Fruit fly (Drosophila melanogaster): ENCODE measurements around the gene Lip2.

dm6 chr2L:10711221-10711620, 2.0 kb upstream of the Lip2 start:
- no peak for TF ChIP-seq Smox (GFP tag; optimal IDR thresholded peaks at IDR 0.05)
- TF ChIP-seq Sox15 (GFP tag; optimal IDR thresholded peaks at IDR 0.05), result no peak
- TF ChIP-seq CG6276 (GFP tag; optimal IDR thresholded peaks at IDR 0.05), result no peak
- TF ChIP-seq eg (GFP tag; IDR thresholded peaks at IDR 0.05), result no peak
- no peak for TF ChIP-seq CG16779 (tag; optimal IDR thresholded peaks at IDR 0.05)
- no peak for TF ChIP-seq dsx (GFP tag; optimal IDR thresholded peaks at IDR 0.05; ENCODE audit: poor library complexity, severe bottlenecking)
- TF ChIP-seq CG8119 (GFP tag; IDR thresholded peaks at IDR 0.05), result no peak
- no peak for TF ChIP-seq fd59A (GFP tag; optimal IDR thresholded peaks at IDR 0.05)
- TF ChIP-seq CG9139 (GFP tag; optimal IDR thresholded peaks at IDR 0.05), result no peak
- no peak for TF ChIP-seq Eip78C (GFP tag)
- no peak for TF ChIP-seq spab (GFP tag; optimal IDR thresholded peaks at IDR 0.05)
- TF ChIP-seq Gug (GFP tag; IDR thresholded peaks at IDR 0.05), result no peak
- TF ChIP-seq CG11294 (GFP tag; IDR thresholded peaks at IDR 0.05), result no peak
